Worm (Caenorhabditis elegans): ENCODE measurements around the gene nmt-1.

The nmt-1 gene

DNA sequence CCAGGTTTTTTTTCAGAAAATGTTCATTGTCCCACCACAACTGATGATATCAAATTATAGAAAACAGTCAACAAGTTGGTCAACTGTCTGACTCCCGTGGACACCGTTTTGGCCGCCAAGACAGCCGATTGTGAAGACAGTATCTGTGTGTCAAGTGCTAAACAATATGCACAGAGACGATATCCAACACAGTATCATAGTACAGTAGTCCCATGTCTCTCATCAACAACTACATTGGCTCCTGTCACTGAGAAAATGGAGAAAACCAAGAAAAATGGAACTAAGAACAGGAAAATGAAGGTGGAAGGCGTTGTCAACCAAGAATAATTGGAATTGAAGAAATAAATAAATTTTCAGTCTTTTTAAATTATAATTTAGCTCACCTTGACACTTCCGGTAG is 32.6 kb upstream of the nmt-1 start:
- TF ChIP-seq ztf-29 (GFP tag; IDR thresholded peaks at IDR 0.05), result no peak
- TF ChIP-seq ztf-23 (GFP tag; IDR thresholded peaks at IDR 0.05), result no peak
- no peak for TF ChIP-seq med-1 (GFP tag; optimal IDR thresholded peaks at IDR 0.05; ENCODE audit: insufficient read depth)
- no peak for TF ChIP-seq flt-1 (GFP tag; IDR thresholded peaks at IDR 0.05)
- no peak for TF ChIP-seq cog-1 (tag; optimal IDR thresholded peaks at IDR 0.05)
- TF ChIP-seq klf-2 (GFP tag; conservative IDR thresholded peaks at IDR 0.05), result no peak
- no peak for TF ChIP-seq ref-1 (GFP tag; conservative IDR thresholded peaks at IDR 0.05)
- no peak for TF ChIP-seq tab-1 (GFP tag; IDR thresholded peaks at IDR 0.05)
- no peak for TF ChIP-seq T22C8.4 (GFP tag; IDR thresholded peaks at IDR 0.05)

DNA sequence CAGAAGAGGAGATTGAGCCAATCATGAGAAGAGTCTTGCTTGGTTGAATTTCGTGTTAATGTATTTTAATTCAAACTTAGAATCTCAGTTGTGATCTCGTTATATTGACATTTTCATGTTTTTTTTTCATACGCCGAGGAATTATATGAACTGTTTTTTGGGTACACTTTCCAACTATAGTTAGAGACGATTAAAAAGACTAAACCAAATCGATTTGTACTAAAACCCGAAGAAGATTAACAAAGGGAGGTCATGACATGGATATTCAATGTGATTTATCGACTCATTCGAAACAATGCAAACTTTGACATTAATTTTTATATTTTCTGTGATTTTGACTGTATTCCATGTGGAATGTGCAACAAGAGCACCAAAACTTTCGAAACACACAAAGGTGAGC is 31.8 kb upstream of the nmt-1 start, which contains the start of gene Y42G9A.2:
Gene Y42G9A.2, plus strand, starts transcription at position 284 of the 400 bp plus-strand sequence.
- TF ChIP-seq cog-1 (tag; optimal IDR thresholded peaks at IDR 0.05) (no peak), ref-1 (GFP tag; conservative IDR thresholded peaks at IDR 0.05) (no peak), klf-2 (GFP tag; conservative IDR thresholded peaks at IDR 0.05) (no peak)

DNA sequence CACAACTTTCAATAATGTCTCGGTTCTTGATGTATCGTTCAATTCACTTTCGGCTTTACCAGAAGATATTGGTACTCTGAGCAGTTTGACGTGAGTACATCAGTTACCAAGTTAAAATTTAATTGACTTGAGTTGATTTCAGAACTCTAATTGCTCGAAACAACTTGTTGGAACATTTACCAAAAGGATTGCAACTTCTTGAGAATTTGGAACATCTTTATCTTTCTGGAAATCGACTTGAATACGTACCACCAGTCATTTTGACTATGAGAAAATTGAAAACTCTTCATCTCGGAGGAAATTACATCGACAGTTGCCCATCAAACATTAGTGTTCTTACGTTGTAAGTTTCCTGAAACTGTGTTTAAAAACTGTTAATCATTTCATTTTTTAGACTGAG is 30.7 kb upstream of the nmt-1 start:
- no peak for TF ChIP-seq klf-2 (GFP tag; conservative IDR thresholded peaks at IDR 0.05)
- TF ChIP-seq T22C8.4 (GFP tag; IDR thresholded peaks at IDR 0.05), result no peak
- no peak for TF ChIP-seq ztf-29 (GFP tag; IDR thresholded peaks at IDR 0.05)
- TF ChIP-seq flt-1 (GFP tag; IDR thresholded peaks at IDR 0.05), result no peak
- TF ChIP-seq ztf-23 (GFP tag; IDR thresholded peaks at IDR 0.05), result no peak
- TF ChIP-seq tab-1 (GFP tag; IDR thresholded peaks at IDR 0.05), result no peak
- no peak for TF ChIP-seq med-1 (GFP tag; optimal IDR thresholded peaks at IDR 0.05; ENCODE audit: insufficient read depth)
- TF ChIP-seq ref-1 (GFP tag; conservative IDR thresholded peaks at IDR 0.05), result no peak
- TF ChIP-seq cog-1 (tag; optimal IDR thresholded peaks at IDR 0.05), result no peak

DNA sequence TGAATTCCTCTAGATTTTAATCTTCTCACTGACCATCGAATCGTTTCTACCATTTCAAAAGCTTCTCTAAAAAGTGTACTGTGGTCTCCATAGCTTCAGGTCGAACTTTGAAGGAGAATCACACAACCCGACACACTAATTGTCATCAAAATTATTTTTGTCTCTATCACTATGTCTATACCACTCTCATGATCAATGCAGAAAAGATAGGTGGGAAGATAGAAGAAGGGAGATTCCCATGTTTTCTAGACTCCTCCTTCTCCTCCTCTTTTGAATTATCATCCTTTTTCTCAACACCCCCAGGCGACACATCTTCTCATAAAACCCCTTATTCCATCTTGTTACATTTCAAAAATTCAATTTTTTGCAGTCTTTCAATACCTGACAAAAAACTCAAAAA is 29.8 kb upstream of the nmt-1 start, which contains the start of gene Y42G9A.3:
Gene Y42G9A.3, plus strand, starts transcription at position 363 of the 400 bp plus-strand sequence.
- no peak for TF ChIP-seq tab-1 (GFP tag; IDR thresholded peaks at IDR 0.05)
- TF ChIP-seq ztf-29 (GFP tag; IDR thresholded peaks at IDR 0.05), result no peak
- TF ChIP-seq cog-1 (tag; optimal IDR thresholded peaks at IDR 0.05), result no peak

DNA sequence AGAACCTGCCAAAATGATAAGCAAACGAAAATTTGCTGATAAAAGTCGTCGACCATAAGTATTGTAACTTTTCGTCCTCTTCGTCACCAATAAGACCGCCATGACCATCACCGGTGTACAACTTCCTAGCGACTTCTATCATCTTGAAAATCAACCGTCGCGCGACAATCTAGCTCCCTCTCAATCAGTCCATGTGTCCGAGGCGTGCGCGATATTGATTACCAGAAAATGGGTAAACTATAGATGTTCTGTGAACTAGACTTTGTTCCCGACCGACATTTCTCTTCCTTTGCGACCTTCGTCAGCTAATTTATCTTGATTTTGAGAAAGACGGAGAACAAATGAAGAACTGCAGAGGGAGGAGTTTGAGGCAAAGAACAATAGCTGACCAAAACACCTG is 29.2 kb upstream of the nmt-1 start:
- no peak for TF ChIP-seq T22C8.4 (GFP tag; IDR thresholded peaks at IDR 0.05)
- TF ChIP-seq med-1 (GFP tag; optimal IDR thresholded peaks at IDR 0.05; ENCODE audit: insufficient read depth), result no peak
- TF ChIP-seq ztf-23 (GFP tag; IDR thresholded peaks at IDR 0.05), result no peak
- no peak for TF ChIP-seq ztf-29 (GFP tag; IDR thresholded peaks at IDR 0.05)
- TF ChIP-seq flt-1 (GFP tag; IDR thresholded peaks at IDR 0.05), result no peak
- no peak for TF ChIP-seq cog-1 (tag; optimal IDR thresholded peaks at IDR 0.05)
- no peak for TF ChIP-seq ref-1 (GFP tag; conservative IDR thresholded peaks at IDR 0.05)
- no peak for TF ChIP-seq tab-1 (GFP tag; IDR thresholded peaks at IDR 0.05)
- no peak for TF ChIP-seq klf-2 (GFP tag; conservative IDR thresholded peaks at IDR 0.05)

DNA sequence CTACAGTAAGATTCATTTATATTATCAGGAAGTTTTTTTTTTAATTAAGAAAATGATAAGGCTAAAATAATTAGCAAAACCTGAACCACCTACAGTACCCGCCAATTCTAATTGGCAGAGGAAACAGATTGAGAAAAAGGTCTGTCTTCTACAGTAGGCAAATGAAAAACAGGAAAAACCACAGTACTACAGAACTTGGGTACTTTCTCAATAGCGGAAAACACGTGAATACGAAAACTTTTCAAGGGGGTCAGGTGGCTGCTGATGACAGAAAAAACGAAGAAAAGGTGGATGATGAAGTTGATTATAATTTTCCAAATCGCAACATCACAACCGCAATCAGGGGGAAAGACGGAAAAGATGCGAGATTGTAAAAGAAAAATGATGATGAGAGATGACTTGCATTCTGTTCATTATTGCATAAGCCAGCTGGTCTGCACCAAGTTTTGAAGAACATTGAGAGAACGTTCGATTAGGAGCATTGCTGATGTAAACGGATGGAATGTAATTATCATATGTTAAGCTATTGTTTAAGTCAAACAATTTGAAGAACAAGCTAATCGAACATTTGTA is 28.3 kb upstream of the nmt-1 start:
- TF ChIP-seq ztf-29 (GFP tag; IDR thresholded peaks at IDR 0.05) (no peak), ref-1 (GFP tag; conservative IDR thresholded peaks at IDR 0.05) (no peak), med-1 (GFP tag; optimal IDR thresholded peaks at IDR 0.05; ENCODE audit: insufficient read depth) (no peak)

DNA sequence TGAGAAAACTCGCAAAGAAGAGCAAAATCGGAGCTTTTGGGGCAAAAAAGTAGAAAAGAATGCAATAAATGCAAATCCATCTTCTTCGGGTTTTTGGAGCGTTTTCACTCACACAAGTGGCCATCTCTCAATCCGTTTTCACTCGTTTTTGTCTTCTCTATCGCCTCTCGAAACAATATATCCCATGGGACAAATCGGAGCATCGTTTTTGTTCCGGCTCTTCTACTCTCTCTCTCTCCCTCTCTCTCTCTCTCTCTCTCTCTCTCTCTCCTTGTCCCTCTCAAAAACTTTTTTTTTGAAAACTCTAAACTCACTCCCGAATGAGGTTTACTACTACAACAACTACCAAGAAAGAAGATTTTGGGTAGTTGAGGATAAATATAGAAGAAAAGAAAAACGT is 25.4 kb upstream of the nmt-1 start:
- no peak for TF ChIP-seq tab-1 (GFP tag; IDR thresholded peaks at IDR 0.05)
- TF ChIP-seq klf-2 (GFP tag; conservative IDR thresholded peaks at IDR 0.05), result no peak
- TF ChIP-seq cog-1 (tag; optimal IDR thresholded peaks at IDR 0.05), result no peak
- no peak for TF ChIP-seq ref-1 (GFP tag; conservative IDR thresholded peaks at IDR 0.05)
- no peak for TF ChIP-seq med-1 (GFP tag; optimal IDR thresholded peaks at IDR 0.05; ENCODE audit: insufficient read depth)
- TF ChIP-seq ztf-23 (GFP tag; IDR thresholded peaks at IDR 0.05), result no peak
- no peak for TF ChIP-seq T22C8.4 (GFP tag; IDR thresholded peaks at IDR 0.05)
- no peak for TF ChIP-seq flt-1 (GFP tag; IDR thresholded peaks at IDR 0.05)
- no peak for TF ChIP-seq ztf-29 (GFP tag; IDR thresholded peaks at IDR 0.05)

DNA sequence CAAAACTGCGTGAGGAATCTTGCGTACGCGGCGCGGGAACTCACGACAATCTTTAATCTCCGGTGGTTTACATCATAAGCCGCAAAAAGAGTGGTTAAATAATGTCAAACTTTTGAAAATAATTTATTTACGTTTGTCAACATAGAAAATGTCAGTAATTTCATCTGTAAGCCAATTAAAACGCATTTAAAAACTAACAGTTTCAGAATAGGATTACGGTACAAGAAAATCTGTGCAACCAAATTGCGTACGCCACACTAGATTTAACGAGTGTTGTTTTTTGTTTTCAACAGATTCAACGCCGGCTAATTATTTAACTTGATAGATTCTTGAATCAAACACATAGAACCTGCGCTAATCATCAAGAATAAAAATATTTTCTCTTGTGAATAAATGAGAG is 24.7 kb upstream of the nmt-1 start:
- TF ChIP-seq med-1 (GFP tag; optimal IDR thresholded peaks at IDR 0.05; ENCODE audit: insufficient read depth), result no peak
- no peak for TF ChIP-seq ztf-23 (GFP tag; IDR thresholded peaks at IDR 0.05)
- no peak for TF ChIP-seq flt-1 (GFP tag; IDR thresholded peaks at IDR 0.05)
- TF ChIP-seq tab-1 (GFP tag; IDR thresholded peaks at IDR 0.05), result no peak
- TF ChIP-seq klf-2 (GFP tag; conservative IDR thresholded peaks at IDR 0.05), result no peak
- no peak for TF ChIP-seq ref-1 (GFP tag; conservative IDR thresholded peaks at IDR 0.05)
- no peak for TF ChIP-seq T22C8.4 (GFP tag; IDR thresholded peaks at IDR 0.05)
- no peak for TF ChIP-seq ztf-29 (GFP tag; IDR thresholded peaks at IDR 0.05)
- TF ChIP-seq cog-1 (tag; optimal IDR thresholded peaks at IDR 0.05), result no peak

DNA sequence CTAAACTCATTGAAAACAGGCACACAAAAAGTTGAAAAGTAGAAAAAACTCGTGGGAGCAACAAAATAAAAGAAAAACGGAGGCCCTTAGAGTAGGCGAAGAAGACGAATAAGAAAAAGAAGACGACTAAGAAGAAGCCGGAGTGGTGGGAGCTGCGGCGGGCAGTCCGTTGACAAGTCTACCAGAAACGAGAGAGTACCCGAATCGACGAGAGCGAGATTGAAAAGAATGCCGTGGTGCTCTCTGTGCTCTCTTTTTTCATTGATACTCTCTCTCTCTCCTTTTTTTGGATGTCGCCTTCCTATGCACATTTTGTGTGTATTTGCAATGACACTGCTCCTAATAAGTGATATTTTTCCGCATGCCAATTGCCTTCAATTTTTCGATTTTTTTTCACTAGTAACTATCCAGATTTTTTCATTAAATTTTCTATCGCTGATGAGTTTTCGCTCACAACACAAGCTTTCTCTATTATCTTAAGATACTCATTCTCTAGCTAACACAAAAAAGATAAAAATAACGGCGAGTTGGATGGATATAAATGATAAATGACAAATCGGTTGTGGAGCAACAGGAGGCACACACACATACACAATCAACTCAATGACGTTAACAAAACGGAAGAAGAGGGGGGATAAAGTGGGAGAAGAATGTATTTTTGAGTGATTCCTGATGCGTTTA is 23.9 kb upstream of the nmt-1 start:
- TF ChIP-seq ztf-29 (GFP tag; IDR thresholded peaks at IDR 0.05), result no peak
- no peak for TF ChIP-seq ztf-23 (GFP tag; IDR thresholded peaks at IDR 0.05)
- no peak for TF ChIP-seq flt-1 (GFP tag; IDR thresholded peaks at IDR 0.05)
- TF ChIP-seq tab-1 (GFP tag; IDR thresholded peaks at IDR 0.05), result no peak
- TF ChIP-seq T22C8.4 (GFP tag; IDR thresholded peaks at IDR 0.05), result no peak
- no peak for TF ChIP-seq cog-1 (tag; optimal IDR thresholded peaks at IDR 0.05)
- no peak for TF ChIP-seq ref-1 (GFP tag; conservative IDR thresholded peaks at IDR 0.05)
- no peak for TF ChIP-seq klf-2 (GFP tag; conservative IDR thresholded peaks at IDR 0.05)
- TF ChIP-seq med-1 (GFP tag; optimal IDR thresholded peaks at IDR 0.05; ENCODE audit: insufficient read depth), result no peak

DNA sequence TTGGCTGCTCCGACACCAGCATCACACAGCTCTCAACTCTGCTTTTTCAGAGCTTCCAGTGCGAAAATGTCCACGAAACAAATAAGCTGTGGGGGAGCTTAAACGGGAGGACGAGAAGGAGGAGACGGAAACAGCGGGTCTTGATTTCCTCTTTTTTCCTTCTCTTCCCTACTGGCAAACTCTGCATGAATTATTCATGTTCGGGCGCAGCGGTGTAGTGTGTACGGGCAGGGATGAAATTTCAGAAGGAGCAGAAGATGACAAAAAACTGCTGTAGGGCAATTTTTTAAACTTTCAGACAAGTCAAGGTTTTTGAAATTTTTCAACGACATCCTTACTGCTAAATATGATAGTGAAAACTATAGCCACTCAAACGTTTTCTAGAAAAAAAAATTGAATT is 23.2 kb upstream of the nmt-1 start:
- TF ChIP-seq ztf-23 (GFP tag; IDR thresholded peaks at IDR 0.05) (no peak), flt-1 (GFP tag; IDR thresholded peaks at IDR 0.05) (no peak), klf-2 (GFP tag; conservative IDR thresholded peaks at IDR 0.05) (no peak), ref-1 (GFP tag; conservative IDR thresholded peaks at IDR 0.05) (no peak), tab-1 (GFP tag; IDR thresholded peaks at IDR 0.05) (no peak), cog-1 (tag; optimal IDR thresholded peaks at IDR 0.05) (no peak), med-1 (GFP tag; optimal IDR thresholded peaks at IDR 0.05; ENCODE audit: insufficient read depth) (no peak), ztf-29 (GFP tag; IDR thresholded peaks at IDR 0.05) (no peak), T22C8.4 (GFP tag; IDR thresholded peaks at IDR 0.05) (no peak)

All from whole organism, midembryonic.